Worm (Caenorhabditis elegans): ENCODE measurements around the gene K09D9.3.

- no peak for TF ChIP-seq ceh-82 (tag; optimal IDR thresholded peaks at IDR 0.05)
- no peak for TF ChIP-seq ama-1 (optimal IDR thresholded peaks at IDR 0.05)
- TF ChIP-seq egl-5 (tag; optimal IDR thresholded peaks at IDR 0.05), result no peak
- no peak for TF ChIP-seq lin-39 (tag; optimal IDR thresholded peaks at IDR 0.05)
- no peak for TF ChIP-seq nhr-28 (tag; optimal IDR thresholded peaks at IDR 0.05)
- TF ChIP-seq fkh-10 (GFP tag; optimal IDR thresholded peaks at IDR 0.05), result no peak
- no peak for TF ChIP-seq tbx-2 (tag; optimal IDR thresholded peaks at IDR 0.05)
- TF ChIP-seq nhr-76 (tag; optimal IDR thresholded peaks at IDR 0.05), result no peak
- no peak for TF ChIP-seq fkh-2 (tag; optimal IDR thresholded peaks at IDR 0.05)
- no peak for TF ChIP-seq pha-4 (tag; optimal IDR thresholded peaks at IDR 0.05)
- TF ChIP-seq nfya-1 (tag; optimal IDR thresholded peaks at IDR 0.05; ENCODE audit: insufficient read depth), result no peak
- no peak for TF ChIP-seq elt-3 (tag; optimal IDR thresholded peaks at IDR 0.05)
- no peak for TF ChIP-seq nhr-77 (tag; optimal IDR thresholded peaks at IDR 0.05)
Observed at ce11 chrV:3985104-3985503, 34.2 kb upstream of the K09D9.3 start.
